Fruit fly (Drosophila melanogaster): ENCODE results near the gene Lim3.

The Lim3 gene

dm6 chr2L:19120196-19120950 is 12.1 kb upstream of the Lim3 start, which contains the start of gene Ddc:
Gene Ddc, minus strand, starts transcription at chr2L:19120306.
- peak; percentile 16 for TF ChIP-seq Pif1B (GFP tag; optimal IDR thresholded peaks at IDR 0.05)
- no peak for TF ChIP-seq CG8159 (tag; optimal IDR thresholded peaks at IDR 0.05)

DNA sequence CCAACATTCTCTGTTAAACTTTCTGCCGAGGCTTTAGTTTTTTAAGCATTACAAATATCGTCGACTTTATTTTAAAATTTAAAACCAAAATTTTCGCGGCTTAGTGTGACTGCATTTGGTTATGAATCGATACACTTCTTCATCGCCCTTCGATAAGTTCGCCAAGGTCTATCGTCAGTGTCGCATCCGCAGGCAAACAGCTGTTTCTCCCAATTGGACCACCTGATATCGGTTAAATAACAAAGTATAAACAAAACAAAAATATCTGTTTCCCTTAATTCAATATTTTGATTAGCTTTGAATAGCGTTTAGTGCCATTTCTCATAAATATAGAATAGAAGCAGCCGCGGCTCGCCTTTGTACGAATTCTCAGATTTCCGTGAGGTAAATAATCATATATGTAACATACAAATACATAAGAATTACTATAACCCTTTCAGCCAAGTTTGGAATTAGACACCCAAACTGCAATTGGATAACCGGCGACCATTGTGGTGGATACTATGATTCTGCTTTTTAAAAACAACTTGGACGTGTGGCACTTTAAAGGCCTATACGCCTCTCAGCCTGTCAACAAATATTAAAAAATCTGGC is 6.1 kb upstream of the Lim3 start, which contains the start of gene CG10561:
Gene CG10561, plus strand, starts transcription at position 219 of the 594 bp plus-strand sequence.
- TF ChIP-seq Pif1A (GFP tag; optimal IDR thresholded peaks at IDR 0.05) = no peak
- no peak for TF ChIP-seq CG12605 (GFP tag; IDR thresholded peaks at IDR 0.05)
- no peak for TF ChIP-seq CG14655 (GFP tag; optimal IDR thresholded peaks at IDR 0.05)
- TF ChIP-seq rn (GFP tag; IDR thresholded peaks at IDR 0.05) = no peak
- no peak for TF ChIP-seq CG4496 (GFP tag; IDR thresholded peaks at IDR 0.05)
- no peak for TF ChIP-seq fd96Ca (GFP tag; IDR thresholded peaks at IDR 0.05)
- TF ChIP-seq CG32121 (GFP tag; IDR thresholded peaks at IDR 0.05) = no peak
- no peak for TF ChIP-seq Pif1B (GFP tag; optimal IDR thresholded peaks at IDR 0.05)
- TF ChIP-seq EcR (GFP tag; optimal IDR thresholded peaks at IDR 0.05) = no peak
- TF ChIP-seq CG8301 (tag; optimal IDR thresholded peaks at IDR 0.05) = no peak
- no peak for TF ChIP-seq CG34367 (tag; optimal IDR thresholded peaks at IDR 0.05)
- TF ChIP-seq gl (tag; optimal IDR thresholded peaks at IDR 0.05) = no peak
- no peak for TF ChIP-seq Snoo (tag; optimal IDR thresholded peaks at IDR 0.05)

- no peak for TF ChIP-seq CG8301 (tag; optimal IDR thresholded peaks at IDR 0.05)
- TF ChIP-seq CG14655 (GFP tag; optimal IDR thresholded peaks at IDR 0.05) = no peak
- no peak for TF ChIP-seq CG8159 (tag; optimal IDR thresholded peaks at IDR 0.05)
- TF ChIP-seq D1 (tag; optimal IDR thresholded peaks at IDR 0.05) = no peak
- TF ChIP-seq CG15710 (tag; optimal IDR thresholded peaks at IDR 0.05) = no peak
- no peak for TF ChIP-seq CG34367 (tag; optimal IDR thresholded peaks at IDR 0.05)
- TF ChIP-seq CG9948 (tag; optimal IDR thresholded peaks at IDR 0.05) = no peak
- no peak for TF ChIP-seq EcR (GFP tag; optimal IDR thresholded peaks at IDR 0.05)
- no peak for TF ChIP-seq CG13204 (GFP tag; optimal IDR thresholded peaks at IDR 0.05)
- no peak for TF ChIP-seq CG32121 (GFP tag; IDR thresholded peaks at IDR 0.05)
- TF ChIP-seq Pif1B (GFP tag; optimal IDR thresholded peaks at IDR 0.05) = no peak
- no peak for TF ChIP-seq CG12605 (GFP tag; IDR thresholded peaks at IDR 0.05)
- no peak for TF ChIP-seq CG4496 (GFP tag; IDR thresholded peaks at IDR 0.05)
These were observed 4.0 kb upstream of the Lim3 start for dm6 chr2L:19112200-19112599.

DNA sequence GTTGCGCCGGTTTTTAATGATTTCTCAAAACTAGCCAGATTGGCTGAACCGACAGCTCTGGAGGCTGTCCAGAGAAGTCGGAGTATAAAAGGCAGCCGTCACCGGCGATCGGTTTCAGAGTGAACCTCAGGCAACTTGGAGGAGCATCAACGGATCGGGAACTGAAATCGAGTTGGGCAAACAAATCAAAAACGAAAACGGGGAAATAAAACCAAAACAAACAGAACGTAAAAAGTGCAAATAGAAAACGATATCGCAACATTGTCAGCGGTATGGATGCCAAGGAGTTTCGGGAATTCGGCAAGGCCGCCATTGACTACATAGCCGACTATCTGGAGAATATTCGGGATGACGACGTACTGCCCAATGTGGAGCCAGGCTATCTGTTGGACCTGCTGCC is 3.5 kb upstream of the Lim3 start:
- TF ChIP-seq Ets98B (GFP tag; IDR thresholded peaks at IDR 0.05) = peak; percentile 38
- TF ChIP-seq CG4496 (GFP tag; IDR thresholded peaks at IDR 0.05) = no peak
- TF ChIP-seq CG8159 (tag; optimal IDR thresholded peaks at IDR 0.05) = no peak
- peak; percentile 10 for TF ChIP-seq CG34367 (tag; optimal IDR thresholded peaks at IDR 0.05)
- no peak for TF ChIP-seq D1 (tag; optimal IDR thresholded peaks at IDR 0.05)

dm6 chr2L:19111137-19111536 is 2.9 kb upstream of the Lim3 start:
- TF ChIP-seq Pif1B (GFP tag; optimal IDR thresholded peaks at IDR 0.05) (no peak), CG9948 (tag; optimal IDR thresholded peaks at IDR 0.05) (no peak), CG13204 (GFP tag; optimal IDR thresholded peaks at IDR 0.05) (no peak), Snoo (tag; optimal IDR thresholded peaks at IDR 0.05) (no peak), Pif1A (GFP tag; optimal IDR thresholded peaks at IDR 0.05) (no peak), CG14655 (GFP tag; optimal IDR thresholded peaks at IDR 0.05) (no peak), CG32121 (GFP tag; IDR thresholded peaks at IDR 0.05) (no peak)

DNA sequence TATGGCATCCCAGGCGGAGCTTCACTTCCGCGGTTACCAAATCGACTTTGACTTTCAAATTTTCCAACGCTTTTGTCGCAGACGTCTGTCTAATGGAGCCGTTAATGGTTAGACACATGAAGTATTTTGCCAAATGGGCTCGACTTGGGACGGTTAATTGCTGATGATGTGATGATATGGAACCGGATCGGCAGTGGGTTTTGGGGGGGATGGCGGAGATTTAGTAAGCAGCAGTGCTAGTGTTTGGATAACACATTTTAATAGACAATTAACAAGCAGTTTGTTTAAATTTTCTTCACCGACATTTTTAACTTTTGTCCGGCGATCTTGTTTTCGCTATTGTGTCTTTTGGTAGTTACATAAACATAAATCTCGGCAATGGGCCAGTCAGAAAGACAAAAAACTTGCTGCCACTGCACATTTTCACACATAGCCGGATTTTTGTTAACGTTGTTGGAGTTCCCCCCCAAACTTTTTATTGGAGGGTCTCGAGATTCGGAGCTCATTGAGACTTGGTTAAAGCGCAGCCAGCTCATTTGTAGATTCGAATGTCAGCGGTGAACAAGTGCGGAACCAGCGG is 1.5 kb upstream of the Lim3 start, which contains the start of gene amd:
Gene amd, plus strand, starts transcription at position 530 of the 580 bp plus-strand sequence.
- TF ChIP-seq CG4496 (GFP tag; IDR thresholded peaks at IDR 0.05) = no peak
- no peak for TF ChIP-seq Snoo (tag; optimal IDR thresholded peaks at IDR 0.05)
- TF ChIP-seq D1 (tag; optimal IDR thresholded peaks at IDR 0.05) = no peak
- no peak for TF ChIP-seq CG9948 (tag; optimal IDR thresholded peaks at IDR 0.05)
- no peak for TF ChIP-seq EcR (GFP tag; optimal IDR thresholded peaks at IDR 0.05)

- TF ChIP-seq Pif1B (GFP tag; optimal IDR thresholded peaks at IDR 0.05) (no peak), CG13204 (GFP tag; optimal IDR thresholded peaks at IDR 0.05) (no peak)
These were observed 2.0 kb downstream of the Lim3 start for dm6 chr2L:19106235-19106634.

dm6 chr2L:19104383-19104782 is 3.8 kb downstream of the Lim3 start:
- TF ChIP-seq CG8159 (tag; optimal IDR thresholded peaks at IDR 0.05) = no peak
- no peak for TF ChIP-seq CG13204 (GFP tag; optimal IDR thresholded peaks at IDR 0.05)
- no peak for TF ChIP-seq CG32121 (GFP tag; IDR thresholded peaks at IDR 0.05)
- no peak for TF ChIP-seq Snoo (tag; optimal IDR thresholded peaks at IDR 0.05)
- no peak for TF ChIP-seq EcR (GFP tag; optimal IDR thresholded peaks at IDR 0.05)
- no peak for TF ChIP-seq Pif1B (GFP tag; optimal IDR thresholded peaks at IDR 0.05)
- TF ChIP-seq CG8301 (tag; optimal IDR thresholded peaks at IDR 0.05) = no peak
- no peak for TF ChIP-seq D1 (tag; optimal IDR thresholded peaks at IDR 0.05)
- TF ChIP-seq CG12605 (GFP tag; IDR thresholded peaks at IDR 0.05) = no peak
- TF ChIP-seq Ets98B (GFP tag; IDR thresholded peaks at IDR 0.05) = no peak
- no peak for TF ChIP-seq CG9948 (tag; optimal IDR thresholded peaks at IDR 0.05)
- no peak for TF ChIP-seq CG34367 (tag; optimal IDR thresholded peaks at IDR 0.05)
- no peak for TF ChIP-seq CG17806 (tag; optimal IDR thresholded peaks at IDR 0.05)
- TF ChIP-seq CG14655 (GFP tag; optimal IDR thresholded peaks at IDR 0.05) = no peak
- TF ChIP-seq CG10348 (GFP tag; IDR thresholded peaks at IDR 0.05) = no peak

Measured in whole organism, pupa.